Worm (Caenorhabditis elegans) whole organism, midembryonic: ENCODE data around the gene Y54G2A.37.

Source experiments
- cog-1 ChIP-seq: sonication (generic microtip); optimal IDR thresholded peaks from 2 replicates; lab custom pipeline; 2016; ENCODE audit warnings: missing genetic modification characterization, missing compliant biosample characterization
- klf-2 ChIP-seq: fragments of 200-800 bp; sonication (Bioruptor generic); conservative IDR thresholded peaks from 2 replicates; pipeline ENCODE4 v1.3.6; 2022; ENCODE audit warnings: missing genetic modification reagents, missing genetic modification characterization, missing compliant biosample characterization
- ref-1 ChIP-seq: fragments of 200-800 bp; sonication (Bioruptor generic); conservative IDR thresholded peaks from 2 replicates; pipeline ENCODE4 v1.3.6; 2022; ENCODE audit warnings: missing genetic modification reagents, missing genetic modification characterization, missing compliant biosample characterization

ce11 chrIV:2842162-2842561 lies 21.7 kb downstream of the Y54G2A.37 start, which contains the start of gene clec-84:
- TF ChIP-seq cog-1 (tag; lab: Kevin White, UChicago) (no peak), ref-1 (no peak), klf-2 (no peak)
